Fruit fly (Drosophila melanogaster): Measurements from ENCODE around the gene Tango6.

Gene Tango6

dm6 chr2L:19014032-19014880 is 45.4 kb downstream of the Tango6 start (continued):
- TF ChIP-seq sens (GFP tag) = peak; percentile 80
- TF ChIP-seq Hr51 (GFP tag; optimal IDR thresholded peaks at IDR 0.05) = peak in 1 of 2 experiments; percentile 79
- peak; percentile 26; the same call in 1 of the 2 replicates for TF ChIP-seq CG11247 (GFP tag; IDR thresholded peaks at IDR 0.05)
- peak; percentile 72 for TF ChIP-seq ATbp (GFP tag; optimal IDR thresholded peaks at IDR 0.05)
- TF ChIP-seq CG4328 (GFP tag; optimal IDR thresholded peaks at IDR 0.05) = peak; percentile 73
- TF ChIP-seq da (GFP tag; optimal IDR thresholded peaks at IDR 0.05) = no peak
- TF ChIP-seq ro (GFP tag; IDR thresholded peaks at IDR 0.05) = no peak
- TF ChIP-seq gcm (GFP tag; optimal IDR thresholded peaks at IDR 0.05) = peak; percentile 51
- TF ChIP-seq CG12744 (GFP tag; optimal IDR thresholded peaks at IDR 0.05) = no peak
- peak; percentile 29 for TF ChIP-seq Hsf (GFP tag; optimal IDR thresholded peaks at IDR 0.05)
- TF ChIP-seq ci (GFP tag; IDR thresholded peaks at IDR 0.05) = peak; percentile 17; the same call in 1 of the 3 replicates
- peak; percentile 87 for TF ChIP-seq CG6854 (GFP tag; optimal IDR thresholded peaks at IDR 0.05)
- TF ChIP-seq HHEX (GFP tag; optimal IDR thresholded peaks at IDR 0.05) = peak; percentile 73
- TF ChIP-seq bbx (GFP tag; IDR thresholded peaks at IDR 0.05; ENCODE audit: partially characterized antibody) = no peak
- TF ChIP-seq az2 (GFP tag; optimal IDR thresholded peaks at IDR 0.05) = peak; percentile 63
- peak; percentile 24 for TF ChIP-seq CG18764 (GFP tag; optimal IDR thresholded peaks at IDR 0.05)
- no peak for TF ChIP-seq Adf1 (GFP tag; IDR thresholded peaks at IDR 0.05)
- no peak for TF ChIP-seq ham (GFP tag; IDR thresholded peaks at IDR 0.05)
- TF ChIP-seq Antp (GFP tag; optimal IDR thresholded peaks at IDR 0.05) = no peak
- peak; percentile 81 for TF ChIP-seq PHDP (tag; optimal IDR thresholded peaks at IDR 0.05)
- TF ChIP-seq CG15269 (tag; optimal IDR thresholded peaks at IDR 0.05) = peak; percentile 85
- TF ChIP-seq Atf-2 (GFP tag; optimal IDR thresholded peaks at IDR 0.05) = no peak
- TF ChIP-seq HLH3B (GFP tag; IDR thresholded peaks at IDR 0.05) = peak; percentile 70
- peak; percentile 79 for TF ChIP-seq CG17359 (tag; optimal IDR thresholded peaks at IDR 0.05)
- TF ChIP-seq lab (GFP tag; optimal IDR thresholded peaks at IDR 0.05) = peak; percentile 90
- no peak for TF ChIP-seq Doc2 (GFP tag; IDR thresholded peaks at IDR 0.05)
- peak; percentile 93 for TF ChIP-seq CG18599 (GFP tag; optimal IDR thresholded peaks at IDR 0.05)
- TF ChIP-seq ttk (GFP tag; IDR thresholded peaks at IDR 0.05) = peak; percentile 60
- peak; percentile 88 for TF ChIP-seq dmrt99B (tag; optimal IDR thresholded peaks at IDR 0.05)
- TF ChIP-seq Med (GFP tag) = peak; percentile 65
- TF ChIP-seq CG15696 (tag; optimal IDR thresholded peaks at IDR 0.05) = peak; percentile 26
- peak; percentile 58 for TF ChIP-seq sqz (GFP tag; optimal IDR thresholded peaks at IDR 0.05)
- TF ChIP-seq otp (GFP tag; IDR thresholded peaks at IDR 0.05) = no peak
- TF ChIP-seq unpg (GFP tag; optimal IDR thresholded peaks at IDR 0.05) = peak; percentile 74
- peak; percentile 58 for TF ChIP-seq slbo (GFP tag; IDR thresholded peaks at IDR 0.05)
- TF ChIP-seq CG7372 (GFP tag; IDR thresholded peaks at IDR 0.05) = 0 out of 2 replicates have a peak, but pooled peaks have one; percentile 48
- peak; percentile 50 for TF ChIP-seq Hr3 (GFP tag; optimal IDR thresholded peaks at IDR 0.05)
- no peak for TF ChIP-seq CG3163 (GFP tag; optimal IDR thresholded peaks at IDR 0.05)
- TF ChIP-seq grau (tag; optimal IDR thresholded peaks at IDR 0.05) = peak; percentile 85
- TF ChIP-seq CG8478 (optimal IDR thresholded peaks at IDR 0.05) = no peak
- peak; percentile 94 for TF ChIP-seq CG7556 (GFP tag; optimal IDR thresholded peaks at IDR 0.05)
- TF ChIP-seq CG4282 (GFP tag; optimal IDR thresholded peaks at IDR 0.05) = no peak
- TF ChIP-seq CG5180 (GFP tag; optimal IDR thresholded peaks at IDR 0.05) = peak; percentile 62
- no peak for TF ChIP-seq CG13624 (GFP tag; optimal IDR thresholded peaks at IDR 0.05)
- TF ChIP-seq ken (GFP tag; IDR thresholded peaks at IDR 0.05) = no peak
- TF ChIP-seq CG30403 (GFP tag; optimal IDR thresholded peaks at IDR 0.05) = peak; percentile 73
- no peak for TF ChIP-seq CG8944 (GFP tag; optimal IDR thresholded peaks at IDR 0.05)
- peak; percentile 54 for TF ChIP-seq CG13894 (tag; optimal IDR thresholded peaks at IDR 0.05)
- TF ChIP-seq CG5245 (GFP tag; optimal IDR thresholded peaks at IDR 0.05) = peak; percentile 39
